Fruit fly (Drosophila melanogaster) whole organism, embryonic: ENCODE results near the gene yl.

ENCODE experiments used
- B-H2 ChIP-seq: fragments of 200-800 bp; sonication (Bioruptor generic); optimal IDR thresholded peaks from 2 replicates; lab custom pipeline; 2018; ENCODE audit warnings: missing biosample characterization, mild to moderate bottlenecking, missing genetic modification characterization
- Bteb2 ChIP-seq: fragments of 200-800 bp; sonication (Bioruptor generic); optimal IDR thresholded peaks from 2 replicates; lab custom pipeline; 2016; ENCODE audit warnings: missing biosample characterization, missing genetic modification characterization
- C15 ChIP-seq: fragments of 200-800 bp; sonication (Bioruptor generic); IDR thresholded peaks from 3 replicates; pipeline ENCODE4 v1.3.6; 2022; ENCODE audit warnings: missing biosample characterization, missing genetic modification characterization
- CG10565 ChIP-seq: fragments of 200-800 bp; sonication (Bioruptor generic); optimal IDR thresholded peaks from 3 replicates; lab custom pipeline; 2016; ENCODE audit warnings: missing biosample characterization, mild to moderate bottlenecking, missing genetic modification characterization
- CG12155 ChIP-seq: fragments of 200-800 bp; sonication (Bioruptor generic); optimal IDR thresholded peaks from 3 replicates; lab custom pipeline; 2016; ENCODE audit warnings: missing biosample characterization, missing genetic modification characterization
- CG12219 ChIP-seq: fragments of 200-800 bp; sonication (Bioruptor generic); optimal IDR thresholded peaks from 3 replicates; lab custom pipeline; 2018; ENCODE audit warnings: missing biosample characterization, mild to moderate bottlenecking, missing genetic modification characterization
- CG13775 ChIP-seq: fragments of 200-800 bp; sonication (Bioruptor generic); optimal IDR thresholded peaks from 3 replicates; lab custom pipeline; 2017; ENCODE audit warnings: missing biosample characterization, mild to moderate bottlenecking, missing genetic modification characterization
- CG16813 ChIP-seq: fragments of 200-800 bp; sonication (Bioruptor generic); IDR thresholded peaks from 3 replicates; pipeline ENCODE4 v1.3.6; 2022; ENCODE audit warnings: missing biosample characterization, missing genetic modification characterization; ENCODE audit not compliant: partially characterized antibody
- CG17802 ChIP-seq: fragments of 200-800 bp; sonication (Bioruptor generic); optimal IDR thresholded peaks from 2 replicates; lab custom pipeline; 2018; ENCODE audit warnings: missing biosample characterization, mild to moderate bottlenecking, missing genetic modification characterization, moderate library complexity
- CG1832 ChIP-seq: fragments of 200-800 bp; sonication (Bioruptor generic); optimal IDR thresholded peaks from 2 replicates; lab custom pipeline; 2017; ENCODE audit warnings: missing biosample characterization, mild to moderate bottlenecking, missing genetic modification characterization, inconsistent platforms
- CG31388 ChIP-seq: fragments of 200-800 bp; sonication (Bioruptor generic); optimal IDR thresholded peaks from 2 replicates; lab custom pipeline; 2016; ENCODE audit warnings: missing biosample characterization, missing genetic modification characterization
- CG4404 ChIP-seq: fragments of 200-800 bp; sonication (Bioruptor generic); IDR thresholded peaks from 2 replicates; pipeline ENCODE4 v1.3.6; 2022; ENCODE audit warnings: missing biosample characterization, missing genetic modification characterization
- CG4730 ChIP-seq: fragments of 200-800 bp; sonication (Bioruptor generic); IDR thresholded peaks from 2 replicates; pipeline ENCODE4 v1.3.6; 2022; ENCODE audit warnings: missing biosample characterization, missing genetic modification characterization
- CG6689 ChIP-seq: fragments of 200-800 bp; sonication (Bioruptor generic); IDR thresholded peaks from 2 replicates; pipeline ENCODE4 v1.3.6; 2022; ENCODE audit warnings: missing biosample characterization, missing genetic modification characterization
- CG7357 ChIP-seq: fragments of 200-800 bp; sonication (Bioruptor generic); IDR thresholded peaks from 3 replicates; pipeline ENCODE4 v1.3.6; 2022; ENCODE audit warnings: missing biosample characterization, missing genetic modification characterization
- CG7745 ChIP-seq: fragments of 200-800 bp; sonication (Bioruptor generic); optimal IDR thresholded peaks from 2 replicates; lab custom pipeline; 2018; ENCODE audit warnings: missing biosample characterization, mild to moderate bottlenecking, missing genetic modification characterization, moderate library complexity
- CG7786 ChIP-seq: fragments of 200-800 bp; sonication (Bioruptor generic); optimal IDR thresholded peaks from 2 replicates; lab custom pipeline; 2016; ENCODE audit warnings: missing biosample characterization, missing genetic modification characterization
- CG7963 ChIP-seq: fragments of 200-800 bp; sonication (Bioruptor generic); IDR thresholded peaks from 3 replicates; pipeline ENCODE4 v1.3.6; 2022; ENCODE audit warnings: missing biosample characterization, missing genetic modification characterization; ENCODE audit not compliant: partially characterized antibody
- CG9932 ChIP-seq: fragments of 200-800 bp; sonication (Bioruptor generic); IDR thresholded peaks from 2 replicates; pipeline ENCODE4 v1.3.6; 2022; ENCODE audit warnings: missing biosample characterization, missing genetic modification characterization
- Dad ChIP-seq: fragments of 200-800 bp; sonication (Bioruptor generic); optimal IDR thresholded peaks from 3 replicates; lab custom pipeline; 2016; ENCODE audit warnings: missing biosample characterization, missing genetic modification characterization
- HLH4C ChIP-seq: fragments of 200-800 bp; sonication (Bioruptor generic); IDR thresholded peaks from 3 replicates; pipeline ENCODE4 v1.3.6; 2022; ENCODE audit warnings: missing biosample characterization, missing genetic modification characterization; ENCODE audit not compliant: partially characterized antibody
- HLHmδ ChIP-seq: fragments of 200-800 bp; sonication (Bioruptor generic); optimal IDR thresholded peaks from 2 replicates; lab custom pipeline; 2018; ENCODE audit warnings: missing biosample characterization, mild to moderate bottlenecking, missing genetic modification characterization, moderate library complexity
- Med ChIP-seq: fragments of 200-800 bp; sonication (Bioruptor generic); peaks from one replicate; lab custom pipeline; 2016; ENCODE audit warnings: missing biosample characterization, missing genetic modification characterization, mild to moderate bottlenecking, inconsistent platforms, moderate library complexity
- Oli ChIP-seq: fragments of 200-800 bp; sonication (Bioruptor generic); optimal IDR thresholded peaks from 2 replicates; lab custom pipeline; 2018; ENCODE audit warnings: missing biosample characterization, mild to moderate bottlenecking, missing genetic modification characterization, moderate library complexity
- Stat92E ChIP-seq, 3 experiments: fragments of >200 bp in 2 of 3; fragments of 200-800 bp in 1 of 3; sonication (Bioruptor generic) in 1 of 3; optimal IDR thresholded peaks; 2 replicates each; lab custom pipeline; 2017 to 2019; ENCODE audit warnings: missing biosample characterization in 3 of 3, missing genetic modification characterization in 3 of 3, mild to moderate bottlenecking in 1 of 3, moderate library complexity in 1 of 3
- abd-A ChIP-seq: fragments of 200-800 bp; sonication (Bioruptor generic); optimal IDR thresholded peaks from 3 replicates; lab custom pipeline; 2019; ENCODE audit warnings: missing biosample characterization, mild to moderate bottlenecking, missing genetic modification characterization, moderate library complexity
- ato ChIP-seq: fragments of 200-800 bp; sonication (Bioruptor generic); IDR thresholded peaks from 2 replicates; pipeline ENCODE4 v1.3.6; 2022; ENCODE audit warnings: missing biosample characterization, missing genetic modification characterization; ENCODE audit not compliant: partially characterized antibody
- cato ChIP-seq: fragments of 200-800 bp; sonication (Bioruptor generic); optimal IDR thresholded peaks from 2 replicates; lab custom pipeline; 2016; ENCODE audit warnings: missing biosample characterization, missing genetic modification characterization, borderline replicate concordance
- chif ChIP-seq, 2 experiments: fragments of 200-800 bp; sonication (Bioruptor generic); optimal IDR thresholded peaks; 3 replicates each; lab custom pipeline; 2016; ENCODE audit warnings: missing biosample characterization in 2 of 2, missing genetic modification characterization in 2 of 2
- chm ChIP-seq: fragments of 200-800 bp; sonication (Bioruptor generic); IDR thresholded peaks from 2 replicates; pipeline ENCODE4 v1.3.6; 2022; ENCODE audit warnings: missing biosample characterization, missing genetic modification characterization
- danr ChIP-seq: fragments of 200-800 bp; sonication (Bioruptor generic); IDR thresholded peaks from 2 replicates; pipeline ENCODE4 v1.3.6; 2022; ENCODE audit warnings: missing biosample characterization, missing genetic modification characterization
- dmrt99B ChIP-seq: fragments of 200-800 bp; sonication (Bioruptor generic); optimal IDR thresholded peaks from 2 replicates; lab custom pipeline; 2018; ENCODE audit warnings: missing biosample characterization, mild to moderate bottlenecking, missing genetic modification characterization, moderate library complexity
- dysf ChIP-seq: fragments of 200-800 bp; sonication (Bioruptor generic); IDR thresholded peaks from 3 replicates; pipeline ENCODE4 v1.3.6; 2022; ENCODE audit warnings: missing biosample characterization, missing genetic modification characterization
- fd102C ChIP-seq: fragments of 200-800 bp; sonication (Bioruptor generic); optimal IDR thresholded peaks from 2 replicates; lab custom pipeline; 2018; ENCODE audit warnings: missing biosample characterization, mild to moderate bottlenecking, missing genetic modification characterization, moderate library complexity
- grn ChIP-seq: fragments of 200-800 bp; sonication (Bioruptor generic); optimal IDR thresholded peaks from 3 replicates; lab custom pipeline; 2017; ENCODE audit warnings: missing biosample characterization, missing genetic modification characterization
- insv ChIP-seq, 2 experiments: fragments of 200-800 bp; sonication (Bioruptor generic); optimal IDR thresholded peaks; 3 replicates each; lab custom pipeline; 2016 to 2018; ENCODE audit warnings: missing biosample characterization in 2 of 2, missing genetic modification characterization in 2 of 2
- jumu ChIP-seq: fragments of 200-800 bp; sonication (Bioruptor generic); optimal IDR thresholded peaks from 3 replicates; lab custom pipeline; 2016; ENCODE audit warnings: missing biosample characterization, missing genetic modification characterization
- lmd ChIP-seq: fragments of 200-800 bp; sonication (Bioruptor generic); IDR thresholded peaks from 2 replicates; pipeline ENCODE4 v1.3.6; 2022; ENCODE audit warnings: missing biosample characterization, missing genetic modification characterization
- maf-S ChIP-seq: fragments of 200-800 bp; sonication (Bioruptor generic); optimal IDR thresholded peaks from 2 replicates; lab custom pipeline; 2016; ENCODE audit warnings: missing biosample characterization, missing genetic modification characterization
- oc ChIP-seq: fragments of 200-800 bp; sonication (Bioruptor generic); optimal IDR thresholded peaks from 2 replicates; lab custom pipeline; 2018; ENCODE audit warnings: missing biosample characterization, mild to moderate bottlenecking, missing genetic modification characterization, moderate library complexity
- pfk ChIP-seq: fragments of 200-800 bp; sonication (Bioruptor generic); optimal IDR thresholded peaks from 2 replicates; lab custom pipeline; 2018; ENCODE audit warnings: missing biosample characterization, mild to moderate bottlenecking, missing genetic modification characterization, moderate library complexity
- phol ChIP-seq: fragments of 200-800 bp; sonication (Bioruptor generic); optimal IDR thresholded peaks from 3 replicates; lab custom pipeline; 2018; ENCODE audit warnings: missing biosample characterization, mild to moderate bottlenecking, missing genetic modification characterization, moderate library complexity
- pita ChIP-seq: fragments of 200-800 bp; sonication (Bioruptor generic); optimal IDR thresholded peaks from 2 replicates; lab custom pipeline; 2017; ENCODE audit warnings: missing biosample characterization, mild to moderate bottlenecking, missing genetic modification characterization
- shn ChIP-seq: fragments of 200-800 bp; sonication (Bioruptor generic); optimal IDR thresholded peaks from 3 replicates; lab custom pipeline; 2016; ENCODE audit warnings: missing biosample characterization, missing genetic modification characterization
- sim ChIP-seq: fragments of 200-800 bp; sonication (Bioruptor generic); IDR thresholded peaks from 2 replicates; pipeline ENCODE4 v1.3.6; 2022; ENCODE audit warnings: missing biosample characterization, missing genetic modification characterization
- sisA ChIP-seq: fragments of 200-800 bp; sonication (Bioruptor generic); IDR thresholded peaks from 2 replicates; pipeline ENCODE4 v1.3.6; 2022; ENCODE audit warnings: missing biosample characterization, missing genetic modification characterization
- sob ChIP-seq: fragments of 200-800 bp; sonication (Bioruptor generic); IDR thresholded peaks from 2 replicates; pipeline ENCODE4 v1.3.6; 2022; ENCODE audit warnings: missing biosample characterization, missing genetic modification characterization
- stwl ChIP-seq: fragments of 200-800 bp; sonication (Bioruptor generic); optimal IDR thresholded peaks from 3 replicates; lab custom pipeline; 2018; ENCODE audit warnings: missing biosample characterization, mild to moderate bottlenecking, missing genetic modification characterization, moderate library complexity
- tap ChIP-seq: fragments of 200-800 bp; optimal IDR thresholded peaks from 3 replicates; lab custom pipeline; 2019; ENCODE audit warnings: missing biosample characterization, mild to moderate bottlenecking, missing genetic modification characterization, moderate library complexity
- tio ChIP-seq: fragments of 200-800 bp; sonication (Bioruptor generic); optimal IDR thresholded peaks from 2 replicates; lab custom pipeline; 2017; ENCODE audit warnings: missing biosample characterization, missing genetic modification characterization, inconsistent platforms

yl gene

DNA sequence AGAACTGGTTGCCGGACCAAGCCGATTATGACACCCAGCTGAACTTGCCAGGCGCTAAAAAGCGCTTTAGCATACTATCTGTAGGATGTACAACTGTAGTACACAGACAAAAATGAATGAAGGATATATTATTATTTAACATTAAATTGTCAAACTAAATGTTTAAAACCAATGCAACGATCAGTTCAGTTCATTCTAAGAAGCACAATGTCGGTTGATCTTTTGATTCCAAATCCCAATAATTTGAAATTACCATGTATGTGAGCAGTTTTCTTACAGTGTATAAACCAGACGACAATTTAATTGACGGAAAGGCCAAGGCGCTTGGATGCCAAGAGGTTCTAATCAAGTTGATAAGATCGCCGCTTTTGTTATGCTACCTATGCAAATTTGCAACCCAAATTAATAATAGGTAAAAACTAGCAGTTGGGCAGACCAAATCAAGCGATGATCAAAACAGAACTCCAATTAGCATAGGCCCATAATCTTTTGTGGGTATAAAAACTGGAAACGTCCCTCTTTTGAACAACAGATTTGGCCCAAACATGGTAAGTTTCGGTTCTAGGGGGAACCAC, 23.9 kb upstream of the yl start, which contains the start of gene CG12480 (continued):
- no peak for TF ChIP-seq insv (GFP tag; optimal IDR thresholded peaks at IDR 0.05; lab: Kevin White, UChicago)
- no peak for TF ChIP-seq Dad (GFP tag; lab: Kevin White, UChicago)
- TF ChIP-seq B-H2 (GFP tag; lab: Kevin White, UChicago) = no peak
- TF ChIP-seq CG12219 (GFP tag; lab: Kevin White, UChicago) = peak; percentile 3
- TF ChIP-seq CG7745 (tag; lab: Kevin White, UChicago) = no peak
- peak; percentile 87 for TF ChIP-seq CG9932
- peak; percentile 16 for TF ChIP-seq tio (GFP tag; lab: Kevin White, UChicago)
- no peak for TF ChIP-seq jumu (GFP tag; lab: Kevin White, UChicago)
- TF ChIP-seq HLH4C (GFP tag; lab: Robert Waterston, UW) = no peak
- peak; percentile 43 for TF ChIP-seq CG13775
- no peak for TF ChIP-seq maf-S (GFP tag; lab: Kevin White, UChicago)
- TF ChIP-seq stwl (tag; lab: Kevin White, UChicago) = no peak
- peak in 1 of 2 experiments; percentile 0 for TF ChIP-seq chif (GFP tag; optimal IDR thresholded peaks at IDR 0.05; lab: Kevin White, UChicago)
- no peak for TF ChIP-seq CG7963 (GFP tag; lab: Robert Waterston, UW)
- TF ChIP-seq Med (GFP tag; lab: Kevin White, UChicago) = peak; percentile 90
- no peak for TF ChIP-seq C15 (GFP tag; lab: Robert Waterston, UW)
- TF ChIP-seq shn (GFP tag; lab: Kevin White, UChicago) = no peak
- peak; percentile 28 for TF ChIP-seq abd-A (tag; lab: Kevin White, UChicago)
- peak; percentile 49 for TF ChIP-seq Bteb2 (GFP tag; lab: Kevin White, UChicago)
- TF ChIP-seq CG16813 (GFP tag; lab: Robert Waterston, UW) = no peak
- TF ChIP-seq pita (GFP tag; lab: Kevin White, UChicago) = no peak
- peak; percentile 0 for TF ChIP-seq Oli (tag; lab: Kevin White, UChicago)
- TF ChIP-seq dmrt99B = no peak
- TF ChIP-seq HLHmδ = no peak
- no peak for TF ChIP-seq CG4730 (GFP tag; lab: Robert Waterston, UW)
- no peak for TF ChIP-seq CG7357 (GFP tag; lab: Robert Waterston, UW)
- TF ChIP-seq CG1832 (GFP tag; lab: Kevin White, UChicago) = no peak
- peak; percentile 53 for TF ChIP-seq CG12155 (GFP tag; lab: Kevin White, UChicago)
- TF ChIP-seq sob (GFP tag; lab: Robert Waterston, UW) = peak; percentile 53; the same call in 1 of the 2 replicates
- peak; percentile 66; the same call in 1 of the 2 replicates for TF ChIP-seq lmd (GFP tag; lab: Robert Waterston, UW)
- TF ChIP-seq phol (tag; lab: Kevin White, UChicago) = no peak
- TF ChIP-seq chm (GFP tag; lab: Robert Waterston, UW) = no peak
- no peak for TF ChIP-seq cato (GFP tag; lab: Kevin White, UChicago)
- TF ChIP-seq ato (GFP tag; lab: Robert Waterston, UW) = no peak
- TF ChIP-seq tap = no peak
- TF ChIP-seq CG4404 (GFP tag; lab: Robert Waterston, UW) = peak; percentile 38; the same call in 1 of the 2 replicates
- no peak for TF ChIP-seq danr (GFP tag; lab: Robert Waterston, UW)
- TF ChIP-seq CG31388 (GFP tag; lab: Kevin White, UChicago) = no peak
- TF ChIP-seq dysf (GFP tag; lab: Robert Waterston, UW) = peak; percentile 70; the same call in 2 of the 3 replicates
- TF ChIP-seq grn (GFP tag; lab: Kevin White, UChicago) = no peak
- no peak for TF ChIP-seq fd102C
- no peak for TF ChIP-seq Stat92E (GFP tag; optimal IDR thresholded peaks at IDR 0.05; lab: Kevin White, UChicago)
- no peak for TF ChIP-seq sim (GFP tag; lab: Robert Waterston, UW)
- no peak for TF ChIP-seq oc
- TF ChIP-seq CG17802 (tag; lab: Kevin White, UChicago) = no peak
- no peak for TF ChIP-seq pfk (GFP tag; lab: Kevin White, UChicago)
- peak; percentile 48 for TF ChIP-seq CG6689
- TF ChIP-seq sisA = no peak
- no peak for TF ChIP-seq CG7786 (GFP tag; lab: Kevin White, UChicago)
- TF ChIP-seq CG10565 (GFP tag; lab: Kevin White, UChicago) = no peak
